Fruit fly (Drosophila melanogaster) whole organism, embryonic: ENCODE measurements around the gene DENR.

Experiments used
- Asciz ChIP-seq: fragments of 200-800 bp; sonication (Bioruptor generic); optimal IDR thresholded peaks from 2 replicates; lab custom pipeline; 2017; ENCODE audit warnings: missing biosample characterization, mild to moderate bottlenecking, missing genetic modification characterization, missing genetic modification reagents
- Atf3 ChIP-seq: fragments of 200-800 bp; sonication (Bioruptor generic); optimal IDR thresholded peaks from 3 replicates; lab custom pipeline; 2016; ENCODE audit warnings: missing biosample characterization, missing genetic modification characterization
- Bteb2 ChIP-seq: fragments of 200-800 bp; sonication (Bioruptor generic); optimal IDR thresholded peaks from 2 replicates; lab custom pipeline; 2016; ENCODE audit warnings: missing biosample characterization, missing genetic modification characterization
- CG10209 ChIP-seq: fragments of 200-800 bp; sonication (Bioruptor generic); optimal IDR thresholded peaks from 3 replicates; lab custom pipeline; 2017; ENCODE audit warnings: missing biosample characterization, mild to moderate bottlenecking, missing genetic modification characterization, missing genetic modification reagents
- CG1024 ChIP-seq: fragments of 200-800 bp; sonication (Bioruptor generic); IDR thresholded peaks from 2 replicates; pipeline ENCODE4 v1.3.6; 2022; ENCODE audit warnings: missing biosample characterization, missing genetic modification characterization
- CG10274 ChIP-seq: fragments of 200-800 bp; sonication (Bioruptor generic); optimal IDR thresholded peaks from 3 replicates; lab custom pipeline; 2017; ENCODE audit warnings: missing biosample characterization, mild to moderate bottlenecking, missing genetic modification characterization
- CG11504 ChIP-seq: fragments of 200-800 bp; sonication (Bioruptor generic); optimal IDR thresholded peaks from 3 replicates; lab custom pipeline; 2019; ENCODE audit warnings: missing biosample characterization, mild to moderate bottlenecking, missing genetic modification characterization, moderate library complexity
- CG14014 ChIP-seq: fragments of 200-800 bp; sonication (Bioruptor generic); IDR thresholded peaks from 2 replicates; pipeline ENCODE4 v1.3.6; 2022; ENCODE audit warnings: missing biosample characterization, missing genetic modification characterization
- CG14860 ChIP-seq: fragments of 200-800 bp; sonication (Bioruptor generic); IDR thresholded peaks from 3 replicates; pipeline ENCODE4 v1.3.6; 2022; ENCODE audit warnings: missing biosample characterization, missing genetic modification characterization; ENCODE audit not compliant: partially characterized antibody
- CG1529 ChIP-seq: fragments of 200-800 bp; sonication (Bioruptor generic); optimal IDR thresholded peaks from 3 replicates; lab custom pipeline; 2018; ENCODE audit warnings: missing biosample characterization, missing genetic modification characterization
- CG17568 ChIP-seq: fragments of 200-800 bp; sonication (Bioruptor generic); optimal IDR thresholded peaks from 2 replicates; lab custom pipeline; 2018; ENCODE audit warnings: missing biosample characterization, mild to moderate bottlenecking, missing genetic modification characterization, moderate library complexity
- CG2712 ChIP-seq: fragments of 200-800 bp; optimal IDR thresholded peaks from 3 replicates; lab custom pipeline; 2019; ENCODE audit warnings: missing biosample characterization, mild to moderate bottlenecking, missing genetic modification characterization, moderate library complexity
- CG3163 ChIP-seq: fragments of 200-800 bp; sonication (Bioruptor generic); optimal IDR thresholded peaks from 3 replicates; lab custom pipeline; 2016; ENCODE audit warnings: missing biosample characterization, missing genetic modification characterization
- CG4282 ChIP-seq: fragments of 200-800 bp; sonication (Bioruptor generic); optimal IDR thresholded peaks from 2 replicates; lab custom pipeline; 2016; ENCODE audit warnings: missing biosample characterization, missing genetic modification characterization
- CG4707 ChIP-seq: fragments of 200-800 bp; sonication (Bioruptor generic); optimal IDR thresholded peaks from 2 replicates; lab custom pipeline; 2018; ENCODE audit warnings: missing biosample characterization, mild to moderate bottlenecking, missing genetic modification characterization, moderate library complexity
- CG6689 ChIP-seq: fragments of 200-800 bp; sonication (Bioruptor generic); IDR thresholded peaks from 2 replicates; pipeline ENCODE4 v1.3.6; 2022; ENCODE audit warnings: missing biosample characterization, missing genetic modification characterization
- CG6854 ChIP-seq: fragments of 200-800 bp; sonication (Bioruptor generic); optimal IDR thresholded peaks from 3 replicates; lab custom pipeline; 2017; ENCODE audit warnings: missing biosample characterization, mild to moderate bottlenecking, missing genetic modification characterization
- CG7372 ChIP-seq: fragments of 200-800 bp; sonication (Bioruptor generic); IDR thresholded peaks from 2 replicates; pipeline ENCODE4 v1.3.6; 2022; ENCODE audit warnings: missing biosample characterization, missing genetic modification characterization
- CG7839 ChIP-seq: fragments of 200-800 bp; sonication (Bioruptor generic); optimal IDR thresholded peaks from 3 replicates; lab custom pipeline; 2018; ENCODE audit warnings: missing biosample characterization, mild to moderate bottlenecking, missing genetic modification characterization, moderate library complexity
- CG8281 ChIP-seq: fragments of 200-800 bp; sonication (Bioruptor generic); optimal IDR thresholded peaks from 2 replicates; lab custom pipeline; 2018; ENCODE audit warnings: missing biosample characterization, mild to moderate bottlenecking, missing genetic modification characterization, moderate library complexity
- CG8944 ChIP-seq: fragments of 200-800 bp; sonication (Bioruptor generic); optimal IDR thresholded peaks from 3 replicates; lab custom pipeline; 2016; ENCODE audit warnings: missing biosample characterization, missing genetic modification characterization
- CG9817 ChIP-seq: fragments of 200-800 bp; sonication (Bioruptor generic); optimal IDR thresholded peaks from 2 replicates; lab custom pipeline; 2018; ENCODE audit warnings: missing biosample characterization, mild to moderate bottlenecking, missing genetic modification characterization, moderate library complexity
- Camta ChIP-seq: fragments of 200-800 bp; sonication (Bioruptor generic); optimal IDR thresholded peaks from 2 replicates; lab custom pipeline; 2016; ENCODE audit warnings: missing biosample characterization, missing genetic modification characterization
- D19A ChIP-seq: fragments of 200-800 bp; optimal IDR thresholded peaks from 3 replicates; lab custom pipeline; 2019; ENCODE audit warnings: missing biosample characterization, mild to moderate bottlenecking, missing genetic modification characterization, moderate library complexity
- Dbx ChIP-seq: fragments of 200-800 bp; sonication (Bioruptor generic); IDR thresholded peaks from 3 replicates; pipeline ENCODE4 v1.3.6; 2022; ENCODE audit warnings: missing biosample characterization, missing genetic modification characterization
- E2f1 ChIP-seq: fragments of 200-800 bp; sonication (Bioruptor generic); IDR thresholded peaks from 2 replicates; pipeline ENCODE4 v1.3.6; 2022; ENCODE audit warnings: missing biosample characterization, missing genetic modification characterization
- Eip74EF ChIP-seq, 2 experiments: fragments of 200-800 bp in 1 of 2; fragments of >200 bp in 1 of 2; sonication (Bioruptor generic) in 1 of 2; optimal IDR thresholded peaks; 2 replicates each; lab custom pipeline; 2017 to 2019; ENCODE audit warnings: missing biosample characterization in 2 of 2, missing genetic modification characterization in 2 of 2, mild to moderate bottlenecking in 1 of 2, moderate library complexity in 1 of 2
- Ets97D ChIP-seq: fragments of 200-800 bp; sonication (Bioruptor generic); optimal IDR thresholded peaks from 3 replicates; lab custom pipeline; 2016; ENCODE audit warnings: missing biosample characterization, missing genetic modification characterization
- Fer3 ChIP-seq: fragments of 200-800 bp; sonication (Bioruptor generic); optimal IDR thresholded peaks from 2 replicates; lab custom pipeline; 2018; ENCODE audit warnings: missing biosample characterization, mild to moderate bottlenecking, missing genetic modification characterization, moderate library complexity
- H15 ChIP-seq: fragments of 200-800 bp; sonication (Bioruptor generic); IDR thresholded peaks from 3 replicates; pipeline ENCODE4 v1.3.6; 2022; ENCODE audit warnings: missing biosample characterization, missing genetic modification characterization
- Hmx ChIP-seq: fragments of 200-800 bp; sonication (Bioruptor generic); optimal IDR thresholded peaks from 2 replicates; lab custom pipeline; 2016; ENCODE audit warnings: missing biosample characterization, missing genetic modification characterization
- Hr39 ChIP-seq: fragments of >200 bp; optimal IDR thresholded peaks from 2 replicates; lab custom pipeline; 2017
- Hr51 ChIP-seq, 2 experiments: fragments of 200-800 bp; sonication (Bioruptor generic); optimal IDR thresholded peaks; 2 replicates in 1 of 2; 3 replicates in 1 of 2; lab custom pipeline; 2016 to 2018; ENCODE audit warnings: missing biosample characterization in 2 of 2, missing genetic modification characterization in 2 of 2, mild to moderate bottlenecking in 1 of 2, moderate library complexity in 1 of 2
- NFAT ChIP-seq: fragments of 200-800 bp; sonication (Bioruptor generic); IDR thresholded peaks from 2 replicates; pipeline ENCODE4 v1.3.6; 2022; ENCODE audit warnings: missing biosample characterization, missing genetic modification characterization
- Sin3A ChIP-seq: fragments of >200 bp; optimal IDR thresholded peaks from 2 replicates; lab custom pipeline; 2018
- Taf1 ChIP-seq: fragments of 200-800 bp; sonication (Bioruptor generic); IDR thresholded peaks from 2 replicates; pipeline ENCODE4 v1.3.6; 2022; ENCODE audit warnings: missing biosample characterization, missing genetic modification characterization
- Xrp1 ChIP-seq: fragments of 200-800 bp; sonication (Bioruptor generic); IDR thresholded peaks from 2 replicates; pipeline ENCODE4 v1.3.6; 2022; ENCODE audit warnings: missing biosample characterization, missing genetic modification characterization
- YL-1 ChIP-seq: fragments of 200-800 bp; sonication (Bioruptor generic); optimal IDR thresholded peaks from 3 replicates; lab custom pipeline; 2017; ENCODE audit warnings: missing biosample characterization, mild to moderate bottlenecking, missing genetic modification characterization
- bsh ChIP-seq, 2 experiments: fragments of 200-800 bp; sonication (Bioruptor generic); optimal IDR thresholded peaks; 2 replicates each; lab custom pipeline; 2017 to 2018; ENCODE audit warnings: mild to moderate bottlenecking in 2 of 2, missing biosample characterization in 2 of 2, missing genetic modification characterization in 2 of 2, moderate library complexity in 1 of 2
- btn ChIP-seq: fragments of 200-800 bp; sonication (Bioruptor generic); optimal IDR thresholded peaks from 2 replicates; lab custom pipeline; 2016; ENCODE audit warnings: missing biosample characterization, missing genetic modification characterization
- cg ChIP-seq: fragments of 200-800 bp; sonication (Bioruptor generic); optimal IDR thresholded peaks from 3 replicates; lab custom pipeline; 2019; ENCODE audit warnings: missing biosample characterization, mild to moderate bottlenecking, missing genetic modification characterization, moderate library complexity
- eyg ChIP-seq: fragments of 200-800 bp; sonication (Bioruptor generic); optimal IDR thresholded peaks from 3 replicates; lab custom pipeline; 2016; ENCODE audit warnings: missing biosample characterization, missing genetic modification characterization
- fd64A ChIP-seq: fragments of 200-800 bp; sonication (Bioruptor generic); optimal IDR thresholded peaks from 3 replicates; lab custom pipeline; 2018; ENCODE audit warnings: missing biosample characterization, mild to moderate bottlenecking, missing genetic modification characterization
- mirr ChIP-seq: fragments of 200-800 bp; sonication (Bioruptor generic); optimal IDR thresholded peaks from 3 replicates; lab custom pipeline; 2018; ENCODE audit warnings: missing biosample characterization, mild to moderate bottlenecking, missing genetic modification characterization
- sna ChIP-seq: fragments of 200-800 bp; sonication (Bioruptor generic); IDR thresholded peaks from 2 replicates; pipeline ENCODE4 v1.3.6; 2022; ENCODE audit warnings: missing biosample characterization, missing genetic modification characterization; ENCODE audit not compliant: partially characterized antibody
- sqz ChIP-seq: fragments of 200-800 bp; sonication (Bioruptor generic); optimal IDR thresholded peaks from 3 replicates; lab custom pipeline; 2018; ENCODE audit warnings: missing biosample characterization, mild to moderate bottlenecking, missing genetic modification characterization
- wek ChIP-seq: fragments of 200-800 bp; sonication (Bioruptor generic); optimal IDR thresholded peaks from 3 replicates; lab custom pipeline; 2018; ENCODE audit warnings: missing biosample characterization, mild to moderate bottlenecking, missing genetic modification characterization, moderate library complexity
- wor ChIP-seq: fragments of 200-800 bp; sonication (Bioruptor generic); IDR thresholded peaks from 2 replicates; pipeline ENCODE4 v1.3.6; 2022; ENCODE audit warnings: missing biosample characterization, missing genetic modification characterization
- yki ChIP-seq: fragments of >200 bp; optimal IDR thresholded peaks from 3 replicates; lab custom pipeline; 2018

Gene DENR

dm6 chrX:16930465-16931286 lies 44.3 kb upstream of the DENR start (continued):
- TF ChIP-seq CG1024 (GFP tag; lab: Robert Waterston, UW) (0 out of 2 replicates have a peak, but pooled peaks have one; percentile 30), CG10209 (GFP tag; lab: Kevin White, UChicago) (peak; percentile 55), NFAT (peak; percentile 57), Ets97D (GFP tag; lab: Kevin White, UChicago) (peak; percentile 12), CG14860 (GFP tag; lab: Robert Waterston, UW) (no peak), CG7839 (peak; percentile 77), Taf1 (GFP tag; lab: Robert Waterston, UW) (peak; percentile 9; the same call in 1 of the 2 replicates), CG2712 (tag; lab: Kevin White, UChicago) (peak; percentile 72), Xrp1 (GFP tag; lab: Robert Waterston, UW) (peak; percentile 76), CG3163 (no peak), CG17568 (GFP tag; lab: Kevin White, UChicago) (peak; percentile 34), Hmx (GFP tag; lab: Kevin White, UChicago) (no peak), CG7372 (GFP tag; lab: Robert Waterston, UW) (peak; percentile 46), Atf3 (GFP tag; lab: Kevin White, UChicago) (no peak), Asciz (GFP tag; lab: Kevin White, UChicago) (peak; percentile 55), CG9817 (tag; lab: Kevin White, UChicago) (peak; percentile 20), Sin3A (lab: Kevin White, UChicago) (no peak), CG1529 (GFP tag; lab: Kevin White, UChicago) (no peak), D19A (tag; lab: Kevin White, UChicago) (peak; percentile 48), yki (lab: Kevin White, UChicago) (no peak), Camta (peak; percentile 32), mirr (GFP tag; lab: Kevin White, UChicago) (no peak), btn (no peak), Hr39 (lab: Kevin White, UChicago) (no peak), H15 (peak; percentile 60; the same call in 2 of the 3 replicates), E2f1 (GFP tag; lab: Robert Waterston, UW) (peak; percentile 62), CG8944 (GFP tag; lab: Kevin White, UChicago) (no peak), Eip74EF (GFP tag; optimal IDR thresholded peaks at IDR 0.05; lab: Kevin White, UChicago) (peak in 1 of 2 experiments; percentile 48), wor (peak; percentile 65; the same call in 1 of the 2 replicates), bsh (GFP tag; optimal IDR thresholded peaks at IDR 0.05; lab: Kevin White, UChicago) (peak; percentile 27 to 67), fd64A (GFP tag; lab: Kevin White, UChicago) (no peak), eyg (GFP tag; lab: Kevin White, UChicago) (no peak), cg (peak; percentile 67), YL-1 (GFP tag; lab: Kevin White, UChicago) (no peak), Fer3 (peak; percentile 73), CG6854 (no peak), CG8281 (peak; percentile 24), sna (no peak), CG14014 (GFP tag; lab: Robert Waterston, UW) (peak; percentile 27), CG11504 (peak; percentile 100), wek (GFP tag; lab: Kevin White, UChicago) (no peak), Bteb2 (GFP tag; lab: Kevin White, UChicago) (no peak), CG4282 (GFP tag; lab: Kevin White, UChicago) (no peak), CG6689 (GFP tag; lab: Robert Waterston, UW) (peak; percentile 63), sqz (GFP tag; lab: Kevin White, UChicago) (peak; percentile 72), Dbx (GFP tag; lab: Robert Waterston, UW) (0 out of 3 replicates have a peak, but pooled peaks have one; percentile 32), CG10274 (GFP tag; lab: Kevin White, UChicago) (no peak), Hr51 (GFP tag; optimal IDR thresholded peaks at IDR 0.05; lab: Kevin White, UChicago) (peak in 1 of 2 experiments; percentile 72), CG4707 (GFP tag; lab: Kevin White, UChicago) (no peak)
